Worm (Caenorhabditis elegans): ENCODE measurements around the gene F41G3.5.

DNA sequence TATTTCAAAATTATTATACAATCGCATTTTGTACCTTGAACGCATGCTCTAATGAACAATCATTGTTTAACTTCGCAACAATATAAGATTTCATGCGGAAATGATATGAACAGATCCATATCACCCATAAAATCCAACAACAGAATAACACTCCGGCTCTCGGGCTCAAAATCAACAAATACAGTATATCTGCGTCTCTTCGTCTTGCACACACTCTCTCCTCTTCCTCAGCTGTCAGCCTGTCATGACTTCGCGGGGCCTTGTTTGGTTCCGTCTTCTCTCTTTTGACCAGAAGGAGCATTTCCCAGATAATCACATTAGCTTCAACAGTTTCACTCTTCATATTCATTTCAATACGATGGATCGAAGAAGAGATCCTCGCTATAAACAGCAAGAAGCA is 9.7 kb downstream of the F41G3.5 start, which contains the start of gene F41G3.3:
- no peak for TF ChIP-seq nhr-25 (tag; optimal IDR thresholded peaks at IDR 0.05; ENCODE audit: borderline replicate concordance, insufficient read depth)
- TF ChIP-seq hif-1 (tag; optimal IDR thresholded peaks at IDR 0.05): no peak
- no peak for TF ChIP-seq dve-1 (tag; optimal IDR thresholded peaks at IDR 0.05; ENCODE audit: insufficient read depth)
- no peak for TF ChIP-seq ztf-11 (tag; optimal IDR thresholded peaks at IDR 0.05)

All from whole organism, L4 larva.